Fruit fly (Drosophila melanogaster) whole organism, pupa: ENCODE data around the gene Atg12.

ENCODE experiments used
- CG10348 ChIP-seq: fragments of 200-800 bp; sonication (Bioruptor generic); IDR thresholded peaks from 2 replicates; pipeline ENCODE4 v1.3.6; 2022; ENCODE audit warnings: missing biosample characterization, missing genetic modification characterization
- CG12605 ChIP-seq: fragments of 200-800 bp; sonication (Bioruptor generic); IDR thresholded peaks from 2 replicates; pipeline ENCODE4 v1.3.6; 2022; ENCODE audit warnings: missing biosample characterization, missing genetic modification characterization
- CG13204 ChIP-seq: fragments of 200-800 bp; sonication (Bioruptor generic); optimal IDR thresholded peaks from 2 replicates; lab custom pipeline; 2018; ENCODE audit warnings: missing biosample characterization, mild to moderate bottlenecking, missing genetic modification characterization, moderate library complexity
- CG14655 ChIP-seq: fragments of 200-800 bp; sonication (Bioruptor generic); optimal IDR thresholded peaks from 3 replicates; lab custom pipeline; 2017; ENCODE audit warnings: mild to moderate bottlenecking, missing biosample characterization, missing genetic modification reagents, missing genetic modification characterization
- CG15710 ChIP-seq: fragments of 200-800 bp; sonication (Bioruptor generic); optimal IDR thresholded peaks from 2 replicates; lab custom pipeline; 2018; ENCODE audit warnings: missing biosample characterization, mild to moderate bottlenecking, missing genetic modification characterization, moderate library complexity
- CG17806 ChIP-seq: fragments of 200-800 bp; sonication (Bioruptor generic); optimal IDR thresholded peaks from 2 replicates; lab custom pipeline; 2018; ENCODE audit warnings: missing biosample characterization, mild to moderate bottlenecking, missing genetic modification characterization, moderate library complexity
- CG32121 ChIP-seq: fragments of 200-800 bp; sonication (Bioruptor generic); IDR thresholded peaks from 2 replicates; pipeline ENCODE4 v1.3.6; 2022; ENCODE audit warnings: missing biosample characterization, missing genetic modification characterization
- CG34367 ChIP-seq: fragments of 200-800 bp; sonication (Bioruptor generic); optimal IDR thresholded peaks from 2 replicates; lab custom pipeline; 2018; ENCODE audit warnings: missing biosample characterization, mild to moderate bottlenecking, missing genetic modification characterization
- CG4496 ChIP-seq: fragments of 200-800 bp; sonication (Bioruptor generic); IDR thresholded peaks from 3 replicates; pipeline ENCODE4 v1.3.6; 2022; ENCODE audit warnings: missing biosample characterization, missing genetic modification characterization
- CG8159 ChIP-seq: fragments of 200-800 bp; sonication (Bioruptor generic); optimal IDR thresholded peaks from 3 replicates; lab custom pipeline; 2018; ENCODE audit warnings: missing biosample characterization, mild to moderate bottlenecking, missing genetic modification characterization, moderate library complexity
- CG8301 ChIP-seq: fragments of 200-800 bp; sonication (Bioruptor generic); optimal IDR thresholded peaks from 2 replicates; lab custom pipeline; 2018; ENCODE audit warnings: missing biosample characterization, mild to moderate bottlenecking, missing genetic modification characterization
- CG9948 ChIP-seq: fragments of 200-800 bp; sonication (Bioruptor generic); optimal IDR thresholded peaks from 2 replicates; lab custom pipeline; 2018; ENCODE audit warnings: missing biosample characterization, mild to moderate bottlenecking, missing genetic modification characterization, moderate library complexity
- D1 ChIP-seq: fragments of 200-800 bp; sonication (Bioruptor generic); optimal IDR thresholded peaks from 2 replicates; lab custom pipeline; 2018; ENCODE audit warnings: missing biosample characterization, mild to moderate bottlenecking, missing genetic modification characterization, moderate library complexity
- EcR ChIP-seq: fragments of 200-800 bp; sonication (Bioruptor generic); optimal IDR thresholded peaks from 3 replicates; lab custom pipeline; 2019; ENCODE audit warnings: missing biosample characterization, missing genetic modification characterization, mild to moderate bottlenecking, moderate library complexity, missing genetic modification reagents
- Ets98B ChIP-seq: fragments of 200-800 bp; sonication (Bioruptor generic); IDR thresholded peaks from 2 replicates; pipeline ENCODE4 v1.3.6; 2022; ENCODE audit warnings: missing biosample characterization, missing genetic modification characterization
- Pif1B ChIP-seq: fragments of 200-800 bp; sonication (Bioruptor generic); optimal IDR thresholded peaks from 3 replicates; lab custom pipeline; 2016; ENCODE audit warnings: missing biosample characterization, missing genetic modification characterization
- Snoo ChIP-seq: fragments of 200-800 bp; sonication (Bioruptor generic); optimal IDR thresholded peaks from 3 replicates; lab custom pipeline; 2017; ENCODE audit warnings: missing biosample characterization, mild to moderate bottlenecking, missing genetic modification characterization, inconsistent platforms
- fd96Ca ChIP-seq: fragments of 200-800 bp; sonication (Bioruptor generic); IDR thresholded peaks from 3 replicates; pipeline ENCODE4 v1.3.6; 2022; ENCODE audit warnings: missing biosample characterization, missing genetic modification characterization
- gl ChIP-seq: fragments of 200-800 bp; sonication (Bioruptor generic); optimal IDR thresholded peaks from 2 replicates; lab custom pipeline; 2018; ENCODE audit warnings: missing biosample characterization, mild to moderate bottlenecking, missing genetic modification characterization
- rn ChIP-seq: fragments of 200-800 bp; sonication (Bioruptor generic); IDR thresholded peaks from 2 replicates; pipeline ENCODE4 v1.3.6; 2022; ENCODE audit warnings: missing biosample characterization, missing genetic modification characterization

The Atg12 gene

dm6 chr3L:12145709-12146694 is 9.2 kb downstream of the Atg12 start, which contains the start of the genes eIF3l and Nrx-IV:
Gene eIF3l, minus strand, starts transcription at chr3L:12146097.
Gene Nrx-IV, plus strand, starts transcription at chr3L:12146519.
- no peak for TF ChIP-seq gl
- no peak for TF ChIP-seq CG8159 (tag; lab: Kevin White, UChicago)
- TF ChIP-seq Snoo (tag; lab: Kevin White, UChicago): no peak
- no peak for TF ChIP-seq CG8301 (tag; lab: Kevin White, UChicago)
- no peak for TF ChIP-seq rn
- TF ChIP-seq CG4496 (GFP tag; lab: Robert Waterston, UW): 0 out of 3 replicates have a peak, but pooled peaks have one; percentile 16
- TF ChIP-seq, all 21 proteins: peak for 1

dm6 chr3L:12146970-12147369 is 10.2 kb downstream of the Atg12 start:
- TF ChIP-seq Ets98B (GFP tag; lab: Robert Waterston, UW) (no peak), D1 (tag; lab: Kevin White, UChicago) (no peak), CG10348 (no peak), Snoo (tag; lab: Kevin White, UChicago) (no peak), CG9948 (no peak), CG4496 (GFP tag; lab: Robert Waterston, UW) (no peak), CG8159 (tag; lab: Kevin White, UChicago) (no peak), Pif1B (GFP tag; lab: Kevin White, UChicago) (no peak), fd96Ca (no peak), CG32121 (GFP tag; lab: Robert Waterston, UW) (no peak), CG13204 (GFP tag; lab: Kevin White, UChicago) (no peak), CG12605 (GFP tag; lab: Robert Waterston, UW) (no peak), CG15710 (no peak), CG34367 (tag; lab: Kevin White, UChicago) (no peak)

- TF ChIP-seq Ets98B (GFP tag; lab: Robert Waterston, UW): no peak
- no peak for TF ChIP-seq D1 (tag; lab: Kevin White, UChicago)
- no peak for TF ChIP-seq CG12605 (GFP tag; lab: Robert Waterston, UW)
- no peak for TF ChIP-seq CG9948
- no peak for TF ChIP-seq CG15710
- no peak for TF ChIP-seq gl
Observed at dm6 chr3L:12149024-12149423, 12.3 kb downstream of the Atg12 start, which contains the start of gene CG32099. Gene CG32099, plus strand, starts transcription at chr3L:12149273.

dm6 chr3L:12162156-12162682 is 25.5 kb downstream of the Atg12 start:
- TF ChIP-seq CG34367 (tag; lab: Kevin White, UChicago): no peak
- TF ChIP-seq fd96Ca: no peak

- 0 out of 2 replicates have a peak, but pooled peaks have one; percentile 14 for TF ChIP-seq Ets98B (GFP tag; lab: Robert Waterston, UW)
- TF ChIP-seq CG4496 (GFP tag; lab: Robert Waterston, UW): peak; percentile 52; the same call in 2 of the 3 replicates
- TF ChIP-seq CG9948: no peak
- TF ChIP-seq fd96Ca: no peak
Observed at dm6 chr3L:12163082-12163481, 26.3 kb downstream of the Atg12 start.

dm6 chr3L:12163693-12164092 is 26.9 kb downstream of the Atg12 start, which contains the start of gene CG9760:
Gene CG9760, minus strand, starts transcription at chr3L:12163735.
- TF ChIP-seq CG15710: no peak
- no peak for TF ChIP-seq CG10348
- TF ChIP-seq fd96Ca: peak; percentile 65; the same call in 2 of the 3 replicates
- peak; percentile 80; the same call in 2 of the 3 replicates for TF ChIP-seq CG4496 (GFP tag; lab: Robert Waterston, UW)
- peak; percentile 62; the same call in 1 of the 2 replicates for TF ChIP-seq CG32121 (GFP tag; lab: Robert Waterston, UW)
- TF ChIP-seq Snoo (tag; lab: Kevin White, UChicago): no peak

- no peak for TF ChIP-seq CG4496 (GFP tag; lab: Robert Waterston, UW)
- no peak for TF ChIP-seq CG14655 (GFP tag; lab: Kevin White, UChicago)
- TF ChIP-seq CG13204 (GFP tag; lab: Kevin White, UChicago): no peak
- no peak for TF ChIP-seq CG10348
- TF ChIP-seq CG9948: no peak
- TF ChIP-seq, all 21 proteins: peak for 0
Observed at dm6 chr3L:12175382-12175781, 38.6 kb downstream of the Atg12 start, which contains the start of gene Rh7. Gene Rh7, minus strand, starts transcription at chr3L:12175482.

- TF ChIP-seq Pif1B (GFP tag; lab: Kevin White, UChicago) (no peak), Snoo (tag; lab: Kevin White, UChicago) (no peak), gl (no peak), CG13204 (GFP tag; lab: Kevin White, UChicago) (no peak), CG10348 (no peak), CG15710 (no peak), fd96Ca (no peak), CG12605 (GFP tag; lab: Robert Waterston, UW) (no peak), CG4496 (GFP tag; lab: Robert Waterston, UW) (no peak), CG14655 (GFP tag; lab: Kevin White, UChicago) (no peak), EcR (no peak), Ets98B (GFP tag; lab: Robert Waterston, UW) (no peak), rn (no peak), CG17806 (no peak), CG8159 (tag; lab: Kevin White, UChicago) (no peak)
Observed at dm6 chr3L:12177301-12177700, 40.5 kb downstream of the Atg12 start, which contains the start of gene CAH2. Gene CAH2, plus strand, starts transcription at chr3L:12177601.
